Fruit fly (Drosophila melanogaster) whole organism, pupa: Measurements from ENCODE around the gene Set2.

ENCODE experiments used
- CG10348 ChIP-seq: fragments of 200-800 bp; sonication (Bioruptor generic); IDR thresholded peaks from 2 replicates; pipeline ENCODE4 v1.3.6; 2022; ENCODE audit warnings: missing biosample characterization, missing genetic modification characterization
- CG12605 ChIP-seq: fragments of 200-800 bp; sonication (Bioruptor generic); IDR thresholded peaks from 2 replicates; pipeline ENCODE4 v1.3.6; 2022; ENCODE audit warnings: missing biosample characterization, missing genetic modification characterization
- CG13204 ChIP-seq: fragments of 200-800 bp; sonication (Bioruptor generic); optimal IDR thresholded peaks from 2 replicates; lab custom pipeline; 2018; ENCODE audit warnings: missing biosample characterization, mild to moderate bottlenecking, missing genetic modification characterization, moderate library complexity
- CG14655 ChIP-seq: fragments of 200-800 bp; sonication (Bioruptor generic); optimal IDR thresholded peaks from 3 replicates; lab custom pipeline; 2017; ENCODE audit warnings: mild to moderate bottlenecking, missing biosample characterization, missing genetic modification reagents, missing genetic modification characterization
- CG15710 ChIP-seq: fragments of 200-800 bp; sonication (Bioruptor generic); optimal IDR thresholded peaks from 2 replicates; lab custom pipeline; 2018; ENCODE audit warnings: missing biosample characterization, mild to moderate bottlenecking, missing genetic modification characterization, moderate library complexity
- CG17806 ChIP-seq: fragments of 200-800 bp; sonication (Bioruptor generic); optimal IDR thresholded peaks from 2 replicates; lab custom pipeline; 2018; ENCODE audit warnings: missing biosample characterization, mild to moderate bottlenecking, missing genetic modification characterization, moderate library complexity
- CG32121 ChIP-seq: fragments of 200-800 bp; sonication (Bioruptor generic); IDR thresholded peaks from 2 replicates; pipeline ENCODE4 v1.3.6; 2022; ENCODE audit warnings: missing biosample characterization, missing genetic modification characterization
- CG34367 ChIP-seq: fragments of 200-800 bp; sonication (Bioruptor generic); optimal IDR thresholded peaks from 2 replicates; lab custom pipeline; 2018; ENCODE audit warnings: missing biosample characterization, mild to moderate bottlenecking, missing genetic modification characterization
- CG4496 ChIP-seq: fragments of 200-800 bp; sonication (Bioruptor generic); IDR thresholded peaks from 3 replicates; pipeline ENCODE4 v1.3.6; 2022; ENCODE audit warnings: missing biosample characterization, missing genetic modification characterization
- CG8159 ChIP-seq: fragments of 200-800 bp; sonication (Bioruptor generic); optimal IDR thresholded peaks from 3 replicates; lab custom pipeline; 2018; ENCODE audit warnings: missing biosample characterization, mild to moderate bottlenecking, missing genetic modification characterization, moderate library complexity
- CG8301 ChIP-seq: fragments of 200-800 bp; sonication (Bioruptor generic); optimal IDR thresholded peaks from 2 replicates; lab custom pipeline; 2018; ENCODE audit warnings: missing biosample characterization, mild to moderate bottlenecking, missing genetic modification characterization
- CG9948 ChIP-seq: fragments of 200-800 bp; sonication (Bioruptor generic); optimal IDR thresholded peaks from 2 replicates; lab custom pipeline; 2018; ENCODE audit warnings: missing biosample characterization, mild to moderate bottlenecking, missing genetic modification characterization, moderate library complexity
- D1 ChIP-seq: fragments of 200-800 bp; sonication (Bioruptor generic); optimal IDR thresholded peaks from 2 replicates; lab custom pipeline; 2018; ENCODE audit warnings: missing biosample characterization, mild to moderate bottlenecking, missing genetic modification characterization, moderate library complexity
- EcR ChIP-seq: fragments of 200-800 bp; sonication (Bioruptor generic); optimal IDR thresholded peaks from 3 replicates; lab custom pipeline; 2019; ENCODE audit warnings: missing biosample characterization, missing genetic modification characterization, mild to moderate bottlenecking, moderate library complexity, missing genetic modification reagents
- Ets98B ChIP-seq: fragments of 200-800 bp; sonication (Bioruptor generic); IDR thresholded peaks from 2 replicates; pipeline ENCODE4 v1.3.6; 2022; ENCODE audit warnings: missing biosample characterization, missing genetic modification characterization
- Pif1A ChIP-seq: fragments of 200-800 bp; sonication (Bioruptor generic); optimal IDR thresholded peaks from 3 replicates; lab custom pipeline; 2016; ENCODE audit warnings: missing biosample characterization, missing genetic modification characterization
- Pif1B ChIP-seq: fragments of 200-800 bp; sonication (Bioruptor generic); optimal IDR thresholded peaks from 3 replicates; lab custom pipeline; 2016; ENCODE audit warnings: missing biosample characterization, missing genetic modification characterization
- Snoo ChIP-seq: fragments of 200-800 bp; sonication (Bioruptor generic); optimal IDR thresholded peaks from 3 replicates; lab custom pipeline; 2017; ENCODE audit warnings: missing biosample characterization, mild to moderate bottlenecking, missing genetic modification characterization, inconsistent platforms
- fd96Ca ChIP-seq: fragments of 200-800 bp; sonication (Bioruptor generic); IDR thresholded peaks from 3 replicates; pipeline ENCODE4 v1.3.6; 2022; ENCODE audit warnings: missing biosample characterization, missing genetic modification characterization
- gl ChIP-seq: fragments of 200-800 bp; sonication (Bioruptor generic); optimal IDR thresholded peaks from 2 replicates; lab custom pipeline; 2018; ENCODE audit warnings: missing biosample characterization, mild to moderate bottlenecking, missing genetic modification characterization
- rn ChIP-seq: fragments of 200-800 bp; sonication (Bioruptor generic); IDR thresholded peaks from 2 replicates; pipeline ENCODE4 v1.3.6; 2022; ENCODE audit warnings: missing biosample characterization, missing genetic modification characterization

Set2 gene

dm6 chrX:13396378-13397099 lies 16.5 kb upstream of the Set2 start, which contains the start of gene Bcat:
Bcat (plus strand) TSS chrX:13396899.
- no peak; the same call in 1 of the 2 replicates for TF ChIP-seq Ets98B (GFP tag; lab: Robert Waterston, UW)
- no peak for TF ChIP-seq gl (tag; lab: Kevin White, UChicago)
- peak; percentile 49 for TF ChIP-seq CG9948 (tag; lab: Kevin White, UChicago)
- no peak for TF ChIP-seq CG10348 (GFP tag; lab: Robert Waterston, UW)
- TF ChIP-seq rn (GFP tag; lab: Robert Waterston, UW), result no peak
- TF ChIP-seq EcR (GFP tag; lab: Kevin White, UChicago), result peak; percentile 27
- TF ChIP-seq CG32121 (GFP tag; lab: Robert Waterston, UW), result peak; percentile 57; the same call in 1 of the 2 replicates
- TF ChIP-seq CG13204 (GFP tag; lab: Kevin White, UChicago), result no peak
- peak; percentile 3 for TF ChIP-seq CG34367 (tag; lab: Kevin White, UChicago)
- peak; percentile 53; the same call in 1 of the 3 replicates for TF ChIP-seq fd96Ca
- TF ChIP-seq CG8159 (tag; lab: Kevin White, UChicago), result peak; percentile 52
- peak; percentile 57 for TF ChIP-seq CG8301
- TF ChIP-seq CG12605 (GFP tag; lab: Robert Waterston, UW), result peak; percentile 51; the same call in 1 of the 2 replicates
- TF ChIP-seq CG17806, result peak; percentile 46
- TF ChIP-seq Pif1A (GFP tag; lab: Kevin White, UChicago), result no peak
- peak; percentile 82 for TF ChIP-seq Snoo (tag; lab: Kevin White, UChicago)
- TF ChIP-seq Pif1B (GFP tag; lab: Kevin White, UChicago), result peak; percentile 62
- TF ChIP-seq CG15710 (tag; lab: Kevin White, UChicago), result peak; percentile 48
- peak; percentile 78 for TF ChIP-seq CG14655 (GFP tag; lab: Kevin White, UChicago)
- TF ChIP-seq CG4496 (GFP tag; lab: Robert Waterston, UW), result peak; percentile 64; the same call in 2 of the 3 replicates
- TF ChIP-seq D1, result peak; percentile 31

- TF ChIP-seq EcR (GFP tag; lab: Kevin White, UChicago) (no peak), gl (tag; lab: Kevin White, UChicago) (no peak), CG9948 (tag; lab: Kevin White, UChicago) (no peak), Pif1B (GFP tag; lab: Kevin White, UChicago) (no peak), CG34367 (tag; lab: Kevin White, UChicago) (no peak), Ets98B (GFP tag; lab: Robert Waterston, UW) (no peak), Snoo (tag; lab: Kevin White, UChicago) (no peak), CG8301 (no peak), CG10348 (GFP tag; lab: Robert Waterston, UW) (no peak), CG15710 (tag; lab: Kevin White, UChicago) (no peak), CG12605 (GFP tag; lab: Robert Waterston, UW) (no peak), CG8159 (tag; lab: Kevin White, UChicago) (no peak), CG4496 (GFP tag; lab: Robert Waterston, UW) (no peak), D1 (no peak), Pif1A (GFP tag; lab: Kevin White, UChicago) (no peak), rn (GFP tag; lab: Robert Waterston, UW) (no peak), CG13204 (GFP tag; lab: Kevin White, UChicago) (no peak), CG14655 (GFP tag; lab: Kevin White, UChicago) (no peak), CG17806 (no peak)
These were observed 15.4 kb upstream of the Set2 start for dm6 chrX:13397610-13398009.

- TF ChIP-seq Snoo (tag; lab: Kevin White, UChicago) (no peak), CG8159 (tag; lab: Kevin White, UChicago) (no peak), CG4496 (GFP tag; lab: Robert Waterston, UW) (peak; percentile 40; the same call in 1 of the 3 replicates), Pif1B (GFP tag; lab: Kevin White, UChicago) (no peak), CG15710 (tag; lab: Kevin White, UChicago) (no peak), CG32121 (GFP tag; lab: Robert Waterston, UW) (no peak), rn (GFP tag; lab: Robert Waterston, UW) (no peak)
These were observed 11.8 kb upstream of the Set2 start for dm6 chrX:13401245-13401644.

- no peak for TF ChIP-seq CG17806
- TF ChIP-seq Pif1B (GFP tag; lab: Kevin White, UChicago), result no peak
- no peak for TF ChIP-seq Snoo (tag; lab: Kevin White, UChicago)
- TF ChIP-seq CG10348 (GFP tag; lab: Robert Waterston, UW), result no peak
- no peak for TF ChIP-seq CG15710 (tag; lab: Kevin White, UChicago)
- TF ChIP-seq CG4496 (GFP tag; lab: Robert Waterston, UW), result no peak
- TF ChIP-seq CG12605 (GFP tag; lab: Robert Waterston, UW), result no peak
- TF ChIP-seq CG8159 (tag; lab: Kevin White, UChicago), result no peak
- TF ChIP-seq D1, result no peak
- TF ChIP-seq Pif1A (GFP tag; lab: Kevin White, UChicago), result no peak
- TF ChIP-seq CG14655 (GFP tag; lab: Kevin White, UChicago), result no peak
- no peak for TF ChIP-seq CG32121 (GFP tag; lab: Robert Waterston, UW)
- no peak for TF ChIP-seq fd96Ca
- TF ChIP-seq CG9948 (tag; lab: Kevin White, UChicago), result no peak
- no peak for TF ChIP-seq EcR (GFP tag; lab: Kevin White, UChicago)
- no peak for TF ChIP-seq CG13204 (GFP tag; lab: Kevin White, UChicago)
- TF ChIP-seq Ets98B (GFP tag; lab: Robert Waterston, UW), result no peak
- no peak for TF ChIP-seq CG8301
- no peak for TF ChIP-seq rn (GFP tag; lab: Robert Waterston, UW)
These were observed 10.3 kb upstream of the Set2 start, which contains the start of gene CG12725 for dm6 chrX:13402763-13403162. CG12725 (minus strand) TSS chrX:13402863.

dm6 chrX:13403553-13403952 lies 9.5 kb upstream of the Set2 start:
- no peak for TF ChIP-seq CG8159 (tag; lab: Kevin White, UChicago)
- no peak for TF ChIP-seq CG4496 (GFP tag; lab: Robert Waterston, UW)
- no peak for TF ChIP-seq fd96Ca
- no peak for TF ChIP-seq CG10348 (GFP tag; lab: Robert Waterston, UW)
- TF ChIP-seq CG13204 (GFP tag; lab: Kevin White, UChicago), result no peak
- no peak for TF ChIP-seq D1
- peak; percentile 68 for TF ChIP-seq EcR (GFP tag; lab: Kevin White, UChicago)
- peak; percentile 15 for TF ChIP-seq gl (tag; lab: Kevin White, UChicago)
- no peak for TF ChIP-seq CG17806
- TF ChIP-seq CG12605 (GFP tag; lab: Robert Waterston, UW), result peak; percentile 24; the same call in 1 of the 2 replicates
- TF ChIP-seq CG8301, result no peak
- TF ChIP-seq Ets98B (GFP tag; lab: Robert Waterston, UW), result peak; percentile 6; the same call in 1 of the 2 replicates
- TF ChIP-seq CG32121 (GFP tag; lab: Robert Waterston, UW), result no peak
- no peak for TF ChIP-seq CG34367 (tag; lab: Kevin White, UChicago)
